Worm (Caenorhabditis elegans): Measurements from ENCODE around the gene ttr-54.

- peak; percentile 24 for TF ChIP-seq rnt-1 (tag; optimal IDR thresholded peaks at IDR 0.05)
- no peak for TF ChIP-seq ces-1 (GFP tag; optimal IDR thresholded peaks at IDR 0.05)
- TF ChIP-seq elt-3 (tag; optimal IDR thresholded peaks at IDR 0.05): no peak
- no peak for TF ChIP-seq nhr-71 (tag; optimal IDR thresholded peaks at IDR 0.05)
- TF ChIP-seq nhr-12 (tag; optimal IDR thresholded peaks at IDR 0.05): no peak
- no peak for TF ChIP-seq ama-1 (optimal IDR thresholded peaks at IDR 0.05)
- TF ChIP-seq ets-5 (GFP tag; IDR thresholded peaks at IDR 0.05): no peak
Observed at ce11 chrIV:10155475-10155874, at the start of gene ttr-54.

Measured in whole organism, L1 larva.